Fruit fly (Drosophila melanogaster) whole organism, embryonic: Measurements from ENCODE around the gene mAcon2.

Source experiments
- Atf-2 ChIP-seq: fragments of 200-800 bp; sonication (Bioruptor generic); optimal IDR thresholded peaks from 2 replicates; lab custom pipeline; 2016; ENCODE audit warnings: missing biosample characterization, missing genetic modification characterization
- CG33213 ChIP-seq: fragments of 200-800 bp; sonication (Bioruptor generic); optimal IDR thresholded peaks from 3 replicates; lab custom pipeline; 2016; ENCODE audit warnings: missing biosample characterization, missing genetic modification characterization
- CG7556 ChIP-seq: fragments of 200-800 bp; sonication (Bioruptor generic); optimal IDR thresholded peaks from 2 replicates; lab custom pipeline; 2017; ENCODE audit warnings: missing biosample characterization, mild to moderate bottlenecking, missing genetic modification characterization
- CG7928 ChIP-seq: fragments of 200-800 bp; sonication (Bioruptor generic); optimal IDR thresholded peaks from 2 replicates; lab custom pipeline; 2017; ENCODE audit warnings: missing biosample characterization, mild to moderate bottlenecking, missing genetic modification characterization
- CG7963 ChIP-seq: fragments of 200-800 bp; sonication (Bioruptor generic); IDR thresholded peaks from 3 replicates; pipeline ENCODE4 v1.3.6; 2022; ENCODE audit warnings: missing biosample characterization, missing genetic modification characterization; ENCODE audit not compliant: partially characterized antibody
- Hmx ChIP-seq: fragments of 200-800 bp; sonication (Bioruptor generic); optimal IDR thresholded peaks from 2 replicates; lab custom pipeline; 2016; ENCODE audit warnings: missing biosample characterization, missing genetic modification characterization
- Hr39 ChIP-seq: fragments of >200 bp; optimal IDR thresholded peaks from 2 replicates; lab custom pipeline; 2017
- al ChIP-seq: fragments of 200-800 bp; sonication (Bioruptor generic); IDR thresholded peaks from 2 replicates; pipeline ENCODE4 v1.3.6; 2022; ENCODE audit warnings: missing biosample characterization, missing genetic modification characterization
- fru ChIP-seq: fragments of >200 bp; optimal IDR thresholded peaks from 2 replicates; lab custom pipeline; 2017
- grn ChIP-seq: fragments of 200-800 bp; sonication (Bioruptor generic); optimal IDR thresholded peaks from 3 replicates; lab custom pipeline; 2017; ENCODE audit warnings: missing biosample characterization, missing genetic modification characterization
- gro ChIP-seq: fragments of 200-800 bp; sonication (Bioruptor generic); optimal IDR thresholded peaks from 2 replicates; lab custom pipeline; 2016; ENCODE audit warnings: missing biosample characterization, missing genetic modification characterization
- run ChIP-seq: fragments of 200-800 bp; sonication (Bioruptor generic); optimal IDR thresholded peaks from 3 replicates; lab custom pipeline; 2018; ENCODE audit warnings: missing biosample characterization, mild to moderate bottlenecking, missing genetic modification characterization
- sqz ChIP-seq: fragments of 200-800 bp; sonication (Bioruptor generic); optimal IDR thresholded peaks from 3 replicates; lab custom pipeline; 2018; ENCODE audit warnings: missing biosample characterization, mild to moderate bottlenecking, missing genetic modification characterization

DNA sequence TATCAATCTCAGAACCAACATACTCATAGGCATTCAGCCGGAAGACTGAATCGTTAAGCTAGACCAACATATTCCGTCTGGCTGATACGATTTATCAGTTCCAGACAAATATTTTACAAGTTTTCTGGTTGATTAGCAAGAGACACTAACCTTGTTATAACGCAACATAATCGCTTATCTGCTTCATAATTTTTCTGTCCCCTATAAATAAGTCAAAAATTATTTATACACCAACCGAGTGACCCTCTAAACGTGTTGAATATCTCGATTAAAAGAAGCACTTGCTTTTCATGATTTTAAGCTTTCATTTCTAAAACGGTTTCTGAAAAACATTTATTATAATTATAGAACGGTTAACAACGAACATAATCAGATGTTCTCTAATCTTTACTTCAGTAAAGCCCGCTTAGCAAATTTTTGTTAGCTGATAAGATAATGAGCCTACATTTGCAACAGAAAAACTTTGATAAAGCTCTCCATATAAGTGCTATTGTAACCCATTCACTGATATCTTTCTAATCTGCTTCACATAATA lies 31.0 kb downstream of the mAcon2 start, which contains the start of gene Ugt35E2:
- TF ChIP-seq gro (no peak), Atf-2 (GFP tag; lab: Kevin White, UChicago) (no peak), run (tag; lab: Kevin White, UChicago) (no peak), CG7556 (GFP tag; lab: Kevin White, UChicago) (no peak), Hmx (GFP tag; lab: Kevin White, UChicago) (no peak), CG7928 (GFP tag; lab: Kevin White, UChicago) (no peak), CG33213 (no peak), al (GFP tag; lab: Robert Waterston, UW) (no peak), fru (no peak), sqz (GFP tag; lab: Kevin White, UChicago) (no peak), CG7963 (GFP tag; lab: Robert Waterston, UW) (no peak), grn (GFP tag; lab: Kevin White, UChicago) (no peak), Hr39 (lab: Kevin White, UChicago) (no peak)
